Worm (Caenorhabditis elegans) whole organism, young adult: ENCODE measurements around the gene F55D10.4.

Experiments
- B0019.2 ChIP-seq: fragments of 200-800 bp; sonication (Bioruptor generic); conservative IDR thresholded peaks from 2 replicates; pipeline ENCODE4 v1.3.6; 2022; ENCODE audit warnings: missing genetic modification reagents, missing genetic modification characterization, missing compliant biosample characterization
- B0035.1 ChIP-seq: sonication (generic microtip); optimal IDR thresholded peaks from 2 replicates; lab custom pipeline; 2016; ENCODE audit warnings: missing genetic modification characterization, mild to moderate bottlenecking, missing compliant biosample characterization, missing genotype, missing genetic modification reagents
- F22D6.2 ChIP-seq: sonication (generic microtip); optimal IDR thresholded peaks from 2 replicates; lab custom pipeline; 2016; ENCODE audit warnings: mild to moderate bottlenecking, missing genetic modification characterization, missing compliant biosample characterization
- F33H1.4 ChIP-seq: fragments of 200-800 bp; sonication (Bioruptor generic); IDR thresholded peaks from 2 replicates; pipeline ENCODE4 v1.3.6; 2022; ENCODE audit warnings: missing genetic modification reagents, missing genetic modification characterization, missing compliant biosample characterization
- F37B4.10 ChIP-seq: fragments of 200-800 bp; sonication (Bioruptor generic); IDR thresholded peaks from 2 replicates; pipeline ENCODE4 v1.3.6; 2022; ENCODE audit warnings: missing genetic modification characterization, missing compliant biosample characterization
- F57C9.4 ChIP-seq: sonication (generic microtip); optimal IDR thresholded peaks from 2 replicates; lab custom pipeline; 2017; ENCODE audit warnings: mild to moderate bottlenecking, missing genetic modification characterization, missing compliant biosample characterization
- K12H6.12 ChIP-seq: fragments of 200-800 bp; sonication (Bioruptor generic); optimal IDR thresholded peaks from 2 replicates; lab custom pipeline; 2018; ENCODE audit warnings: mild to moderate bottlenecking, missing genetic modification characterization, missing compliant biosample characterization
- T26A5.8 ChIP-seq: sonication (generic microtip); optimal IDR thresholded peaks from 2 replicates; lab custom pipeline; 2016; ENCODE audit warnings: missing genetic modification characterization, missing compliant biosample characterization
- akir-1 ChIP-seq: fragments of 200-800 bp; sonication (Bioruptor generic); optimal IDR thresholded peaks from 2 replicates; lab custom pipeline; 2018; ENCODE audit warnings: mild to moderate bottlenecking, missing genetic modification characterization, moderate library complexity, missing compliant biosample characterization
- ama-1 ChIP-seq, 3 experiments: fragments of 150-350 bp in 1 of 3; sonication (generic microtip) in 2 of 3; optimal IDR thresholded peaks; 2 replicates each; lab custom pipeline; 2014 to 2018; ENCODE audit warnings: missing biosample characterization in 2 of 3, missing genetic modification characterization in 2 of 3, missing genetic modification reagents in 2 of 3
- athp-1 ChIP-seq: sonication (generic microtip); optimal IDR thresholded peaks from 2 replicates; lab custom pipeline; 2017; ENCODE audit warnings: mild to moderate bottlenecking, missing genetic modification characterization, missing compliant biosample characterization
- attf-5 ChIP-seq: fragments of 200-800 bp; sonication (Bioruptor generic); optimal IDR thresholded peaks from 2 replicates; lab custom pipeline; 2018; ENCODE audit warnings: mild to moderate bottlenecking, missing genetic modification characterization, missing compliant biosample characterization
- ceh-40 ChIP-seq: fragments of 200-800 bp; sonication (Bioruptor generic); IDR thresholded peaks from 2 replicates; pipeline ENCODE4 v1.3.6; 2022; ENCODE audit warnings: missing genetic modification characterization, missing compliant biosample characterization
- ceh-91 ChIP-seq: fragments of 200-800 bp; sonication (Bioruptor generic); IDR thresholded peaks from 2 replicates; pipeline ENCODE4 v1.3.6; 2022; ENCODE audit warnings: missing genetic modification reagents, missing genetic modification characterization, missing compliant biosample characterization
- die-1 ChIP-seq: sonication (generic microtip); optimal IDR thresholded peaks from 2 replicates; lab custom pipeline; 2016; ENCODE audit warnings: missing genotype, mild to moderate bottlenecking, missing genetic modification characterization, missing compliant biosample characterization
- dpl-1 ChIP-seq: fragments of 150-350 bp; optimal IDR thresholded peaks from 2 replicates; lab custom pipeline; 2014; ENCODE audit warnings: missing biosample characterization, missing genetic modification reagents, missing genetic modification characterization
- egrh-3 ChIP-seq: fragments of 200-800 bp; sonication (Bioruptor generic); IDR thresholded peaks from 2 replicates; pipeline ENCODE4 v1.3.6; 2022; ENCODE audit warnings: missing genetic modification reagents, missing genetic modification characterization, missing compliant biosample characterization
- ekl-4 ChIP-seq: fragments of 200-800 bp; sonication (Bioruptor generic); IDR thresholded peaks from 2 replicates; pipeline ENCODE4 v1.3.6; 2022; ENCODE audit warnings: missing genetic modification reagents, missing genetic modification characterization, missing compliant biosample characterization
- gei-17 ChIP-seq: fragments of 200-800 bp; sonication (Bioruptor generic); optimal IDR thresholded peaks from 2 replicates; lab custom pipeline; 2018; ENCODE audit warnings: mild to moderate bottlenecking, missing genetic modification characterization, missing compliant biosample characterization
- lag-1 ChIP-seq: fragments of 200-800 bp; sonication (Bioruptor generic); IDR thresholded peaks from 2 replicates; pipeline ENCODE4 v1.3.6; 2022; ENCODE audit warnings: missing genetic modification reagents, missing genetic modification characterization, missing compliant biosample characterization
- let-607 ChIP-seq, 2 experiments: fragments of 200-800 bp in 1 of 2; sonication (Bioruptor generic) in 1 of 2; sonication (generic microtip) in 1 of 2; optimal IDR thresholded peaks; 2 replicates each; lab custom pipeline; 2016 to 2018; ENCODE audit warnings: mild to moderate bottlenecking in 2 of 2, missing compliant biosample characterization in 2 of 2, missing genetic modification characterization in 2 of 2, moderate library complexity in 2 of 2, missing genotype in 1 of 2
- madf-8 ChIP-seq: fragments of 200-800 bp; sonication (Bioruptor generic); conservative IDR thresholded peaks from 2 replicates; pipeline ENCODE4 v1.3.6; 2022; ENCODE audit warnings: missing genetic modification reagents, missing genetic modification characterization, missing compliant biosample characterization
- mel-28 ChIP-seq: sonication (generic microtip); optimal IDR thresholded peaks from 2 replicates; lab custom pipeline; 2016; ENCODE audit warnings: borderline replicate concordance, mild to moderate bottlenecking, missing genetic modification characterization, missing compliant biosample characterization
- mxl-1 ChIP-seq: sonication (generic microtip); optimal IDR thresholded peaks from 2 replicates; lab custom pipeline; 2016; ENCODE audit warnings: missing genetic modification characterization, missing compliant biosample characterization
- nfya-1 ChIP-seq: sonication (generic microtip); optimal IDR thresholded peaks from 2 replicates; lab custom pipeline; 2017; ENCODE audit warnings: antibody characterized with exemption, missing compliant biosample characterization, missing genetic modification characterization, borderline replicate concordance; ENCODE audit not compliant: insufficient read depth
- nfyb-1 ChIP-seq: fragments of 200-800 bp; sonication (Bioruptor generic); IDR thresholded peaks from 2 replicates; pipeline ENCODE4 v1.3.6; 2022; ENCODE audit warnings: missing genetic modification reagents, missing genetic modification characterization, missing compliant biosample characterization
- nhr-120 ChIP-seq: fragments of 200-800 bp; sonication (Bioruptor generic); IDR thresholded peaks from 2 replicates; pipeline ENCODE4 v1.3.6; 2022; ENCODE audit warnings: missing genetic modification characterization, missing compliant biosample characterization
- nhr-80 ChIP-seq: sonication (generic microtip); optimal IDR thresholded peaks from 2 replicates; lab custom pipeline; 2016; ENCODE audit warnings: missing genetic modification characterization, missing compliant biosample characterization
- pbrm-1 ChIP-seq: fragments of 200-800 bp; sonication (Bioruptor generic); IDR thresholded peaks from 2 replicates; pipeline ENCODE4 v1.3.6; 2022; ENCODE audit warnings: missing genetic modification reagents, missing genetic modification characterization, missing compliant biosample characterization
- pha-4 ChIP-seq: fragments of 150-350 bp; sonication (generic microtip); optimal IDR thresholded peaks from 2 replicates; lab custom pipeline; 2014; ENCODE audit warnings: missing biosample characterization, missing genetic modification reagents, missing genetic modification characterization
- repo-1 ChIP-seq: sonication (generic microtip); optimal IDR thresholded peaks from 2 replicates; lab custom pipeline; 2017; ENCODE audit warnings: mild to moderate bottlenecking, missing genetic modification characterization, missing compliant biosample characterization
- rpc-1 ChIP-seq, 2 experiments: fragments of 150-350 bp in 1 of 2; sonication (generic microtip) in 1 of 2; optimal IDR thresholded peaks; 2 replicates each; lab custom pipeline; 2014 to 2018; ENCODE audit warnings: missing biosample characterization in 1 of 2, missing genetic modification characterization in 1 of 2, missing genetic modification reagents in 1 of 2, missing genotype in 1 of 2
- sdz-38 ChIP-seq: sonication (generic microtip); optimal IDR thresholded peaks from 2 replicates; lab custom pipeline; 2016; ENCODE audit warnings: missing genotype, missing genetic modification characterization, missing compliant biosample characterization
- somi-1 ChIP-seq: fragments of 200-800 bp; sonication (Bioruptor generic); optimal IDR thresholded peaks from 2 replicates; lab custom pipeline; 2018; ENCODE audit warnings: mild to moderate bottlenecking, missing genetic modification characterization, missing compliant biosample characterization
- sptf-2 ChIP-seq: fragments of 200-800 bp; sonication (Bioruptor generic); optimal IDR thresholded peaks from 2 replicates; lab custom pipeline; 2018; ENCODE audit warnings: mild to moderate bottlenecking, missing genetic modification characterization, missing compliant biosample characterization
- tbp1 ChIP-seq: fragments of 200-800 bp; sonication (Bioruptor generic); optimal IDR thresholded peaks from 2 replicates; lab custom pipeline; 2018; ENCODE audit warnings: mild to moderate bottlenecking, missing genetic modification characterization, missing compliant biosample characterization
- tbx-9 ChIP-seq: sonication (generic microtip); optimal IDR thresholded peaks from 2 replicates; lab custom pipeline; 2016; ENCODE audit warnings: borderline replicate concordance, missing genetic modification characterization, inconsistent platforms, missing compliant biosample characterization
- tlf-1 ChIP-seq: fragments of 200-800 bp; sonication (Bioruptor generic); optimal IDR thresholded peaks from 2 replicates; lab custom pipeline; 2018; ENCODE audit warnings: mild to moderate bottlenecking, missing genetic modification characterization, missing compliant biosample characterization
- unc-62 ChIP-seq: fragments of 150-350 bp; optimal IDR thresholded peaks from 2 replicates; lab custom pipeline; 2014; ENCODE audit warnings: missing biosample characterization, missing genetic modification reagents, missing genetic modification characterization
- xnd-1 ChIP-seq: sonication (generic microtip); optimal IDR thresholded peaks from 2 replicates; lab custom pipeline; 2016; ENCODE audit warnings: missing genotype, missing genetic modification reagents, missing genetic modification characterization, missing compliant biosample characterization
- zfh-2 ChIP-seq: fragments of 200-800 bp; sonication (Bioruptor generic); conservative IDR thresholded peaks from 2 replicates; pipeline ENCODE4 v1.3.6; 2022; ENCODE audit warnings: missing genetic modification reagents, missing genetic modification characterization, missing compliant biosample characterization
- zim-3 ChIP-seq: sonication (generic microtip); optimal IDR thresholded peaks from 2 replicates; lab custom pipeline; 2017; ENCODE audit warnings: mild to moderate bottlenecking, missing genetic modification characterization, moderate library complexity, missing compliant biosample characterization
- ztf-18 ChIP-seq: sonication (generic microtip); optimal IDR thresholded peaks from 2 replicates; lab custom pipeline; 2016; ENCODE audit warnings: missing genotype, mild to moderate bottlenecking, missing genetic modification characterization, missing compliant biosample characterization
- ztf-22 ChIP-seq: fragments of 200-800 bp; sonication (Bioruptor generic); optimal IDR thresholded peaks from 2 replicates; lab custom pipeline; 2018; ENCODE audit warnings: mild to moderate bottlenecking, missing genetic modification characterization, moderate library complexity, missing compliant biosample characterization
- ztf-26 ChIP-seq: sonication (generic microtip); optimal IDR thresholded peaks from 2 replicates; lab custom pipeline; 2017; ENCODE audit warnings: missing genetic modification characterization, missing compliant biosample characterization
- ztf-3 ChIP-seq: fragments of 200-800 bp; sonication (Bioruptor generic); optimal IDR thresholded peaks from 2 replicates; lab custom pipeline; 2018; ENCODE audit warnings: mild to moderate bottlenecking, missing genetic modification characterization, missing compliant biosample characterization

Gene F55D10.4

DNA sequence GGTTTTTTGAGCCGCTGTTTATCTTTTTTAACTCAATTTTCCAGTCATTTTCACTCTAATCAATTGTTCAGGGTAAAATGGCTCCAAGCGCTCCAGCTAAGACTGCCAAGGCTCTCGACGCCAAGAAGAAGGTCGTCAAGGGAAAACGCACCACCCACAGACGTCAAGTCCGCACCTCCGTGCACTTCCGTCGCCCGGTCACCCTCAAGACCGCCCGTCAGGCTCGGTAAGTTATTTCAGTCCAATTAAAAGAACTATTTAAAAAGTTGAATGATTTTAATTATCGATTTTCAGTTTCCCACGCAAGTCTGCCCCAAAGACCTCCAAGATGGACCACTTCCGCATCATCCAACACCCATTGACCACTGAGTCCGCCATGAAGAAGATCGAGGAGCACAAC, 5.3 kb downstream of the F55D10.4 start, which contains the start of gene rpl-25.1:
Gene rpl-25.1 (plus strand): TSS at position 72 of the 400 bp plus-strand sequence.
- TF ChIP-seq athp-1 (no peak), zfh-2 (GFP tag; lab: Robert Waterston, UW) (peak; percentile 78)

DNA sequence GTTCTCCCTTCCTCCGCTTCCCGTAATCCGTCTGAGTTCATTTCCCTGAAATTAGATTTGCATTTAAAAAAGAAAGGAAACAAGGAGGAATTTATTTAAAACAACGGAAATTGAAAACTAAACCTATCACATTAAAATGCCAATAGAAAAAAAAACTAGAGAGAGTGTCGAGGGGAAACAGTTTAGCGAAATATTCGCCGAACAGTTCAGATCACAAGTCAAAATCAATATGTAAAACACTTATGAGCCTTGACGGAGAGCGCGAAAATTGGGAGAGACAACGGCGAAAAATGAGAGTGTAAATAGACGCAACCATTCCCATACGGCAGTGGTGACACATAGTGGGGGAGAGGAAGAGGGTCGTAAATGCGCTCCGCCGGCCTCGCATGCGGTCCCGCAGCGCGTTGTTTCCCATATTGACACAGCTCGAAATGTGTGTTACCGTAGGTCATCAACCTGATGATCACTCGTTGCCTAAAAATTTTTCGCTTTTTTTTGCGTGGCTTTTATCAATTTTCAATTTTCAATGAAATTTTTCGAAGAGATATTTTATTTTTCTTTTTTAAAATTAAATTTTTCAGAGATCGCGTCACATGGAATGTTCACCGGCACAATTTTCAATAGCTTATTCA, 8.6 kb downstream of the F55D10.4 start, which contains the start of the genes dnj-14 and glit-1:
Gene dnj-14 (minus strand): TSS at position 51 of the 632 bp plus-strand sequence.
Gene glit-1 (plus strand): TSS at position 582 of the 632 bp plus-strand sequence.
- peak; percentile 94 for TF ChIP-seq attf-5
- peak; percentile 79 for TF ChIP-seq F33H1.4 (GFP tag; lab: Robert Waterston, UW)
- TF ChIP-seq dpl-1 (GFP tag; lab: Kevin White, UChicago): no peak
- peak; percentile 53 for TF ChIP-seq tlf-1 (GFP tag; lab: Kevin White, UChicago)
- no peak for TF ChIP-seq tbx-9
- TF ChIP-seq nhr-80: peak; percentile 98
- no peak for TF ChIP-seq nfya-1 (tag; lab: Kevin White, UChicago)
- no peak for TF ChIP-seq rpc-1 (optimal IDR thresholded peaks at IDR 0.05; lab: Kevin White, UChicago)
- TF ChIP-seq rpc-1 (tag; optimal IDR thresholded peaks at IDR 0.05; lab: Kevin White, UChicago): no peak
- peak; percentile 74 to 80 for TF ChIP-seq let-607 (tag; optimal IDR thresholded peaks at IDR 0.05; lab: Kevin White, UChicago)
- TF ChIP-seq zim-3 (tag; lab: Kevin White, UChicago): no peak
- TF ChIP-seq sptf-2 (GFP tag; lab: Kevin White, UChicago): no peak
- TF ChIP-seq ztf-18: peak; percentile 57
- TF ChIP-seq ama-1 (optimal IDR thresholded peaks at IDR 0.05; lab: Kevin White, UChicago): no peak
- no peak for TF ChIP-seq ama-1 (GFP tag; optimal IDR thresholded peaks at IDR 0.05; lab: Kevin White, UChicago)
- no peak for TF ChIP-seq lag-1 (GFP tag; lab: Robert Waterston, UW)
- peak; percentile 84; the same call in 1 of the 2 replicates for TF ChIP-seq pbrm-1 (GFP tag; lab: Robert Waterston, UW)
- TF ChIP-seq mel-28 (tag; lab: Kevin White, UChicago): no peak
- TF ChIP-seq ceh-91 (GFP tag; lab: Robert Waterston, UW): no peak
- no peak for TF ChIP-seq F57C9.4
- TF ChIP-seq akir-1 (GFP tag; lab: Kevin White, UChicago): no peak
- TF ChIP-seq mxl-1 (tag; lab: Kevin White, UChicago): no peak
- no peak for TF ChIP-seq xnd-1 (tag; lab: Kevin White, UChicago)
- no peak for TF ChIP-seq ceh-40 (GFP tag; lab: Robert Waterston, UW)
- peak; percentile 57 for TF ChIP-seq ztf-26 (tag; lab: Kevin White, UChicago)
- TF ChIP-seq die-1 (tag; lab: Kevin White, UChicago): no peak
- peak; percentile 89 for TF ChIP-seq pha-4 (tag; lab: Kevin White, UChicago)
- TF ChIP-seq ztf-22 (GFP tag; lab: Kevin White, UChicago): peak; percentile 19
- TF ChIP-seq F37B4.10: no peak
- no peak for TF ChIP-seq sdz-38 (tag; lab: Kevin White, UChicago)
- TF ChIP-seq athp-1: peak; percentile 36
- no peak for TF ChIP-seq ztf-3 (GFP tag; lab: Kevin White, UChicago)
- peak; percentile 82 for TF ChIP-seq nfyb-1 (GFP tag; lab: Robert Waterston, UW)
- TF ChIP-seq madf-8 (GFP tag; lab: Robert Waterston, UW): no peak
- TF ChIP-seq B0035.1 (tag; lab: Kevin White, UChicago): no peak
- TF ChIP-seq nhr-120 (GFP tag; lab: Robert Waterston, UW): no peak
- TF ChIP-seq repo-1: peak; percentile 51
- TF ChIP-seq somi-1 (GFP tag; lab: Kevin White, UChicago): peak; percentile 4
- peak; percentile 63 for TF ChIP-seq tbp1 (GFP tag; lab: Kevin White, UChicago)
- no peak for TF ChIP-seq B0019.2 (GFP tag; lab: Robert Waterston, UW)
- peak; percentile 46; the same call in 1 of the 2 replicates for TF ChIP-seq egrh-3
- no peak for TF ChIP-seq F22D6.2 (tag; lab: Kevin White, UChicago)
- TF ChIP-seq gei-17 (GFP tag; lab: Kevin White, UChicago): peak; percentile 46
- TF ChIP-seq T26A5.8: no peak
- TF ChIP-seq ekl-4 (GFP tag; lab: Robert Waterston, UW): 0 out of 2 replicates have a peak, but pooled peaks have one; percentile 20
- TF ChIP-seq unc-62 (GFP tag; lab: Kevin White, UChicago): peak; percentile 51
- TF ChIP-seq K12H6.12: peak; percentile 70
